Fruit fly (Drosophila melanogaster) whole organism, embryonic: ENCODE data around the gene CG10660.

Experiments
- BtbVII ChIP-seq: fragments of 200-800 bp; sonication (Bioruptor generic); optimal IDR thresholded peaks from 3 replicates; lab custom pipeline; 2017; ENCODE audit warnings: missing biosample characterization, mild to moderate bottlenecking, missing genetic modification characterization
- CG10147 ChIP-seq: fragments of 200-800 bp; sonication (Bioruptor generic); optimal IDR thresholded peaks from 2 replicates; lab custom pipeline; 2019; ENCODE audit warnings: missing biosample characterization, mild to moderate bottlenecking, missing genetic modification characterization, moderate library complexity
- CG10274 ChIP-seq: fragments of 200-800 bp; sonication (Bioruptor generic); optimal IDR thresholded peaks from 3 replicates; lab custom pipeline; 2017; ENCODE audit warnings: missing biosample characterization, mild to moderate bottlenecking, missing genetic modification characterization
- CG10366 ChIP-seq: fragments of 200-800 bp; sonication (Bioruptor generic); IDR thresholded peaks from 2 replicates; pipeline ENCODE4 v1.3.6; 2022; ENCODE audit warnings: missing biosample characterization, missing genetic modification characterization
- CG10654 ChIP-seq: fragments of 200-800 bp; sonication (Bioruptor generic); optimal IDR thresholded peaks from 2 replicates; lab custom pipeline; 2016; ENCODE audit warnings: missing biosample characterization, missing genetic modification characterization
- CG13424 ChIP-seq: fragments of 200-800 bp; sonication (Bioruptor generic); optimal IDR thresholded peaks from 2 replicates; lab custom pipeline; 2019; ENCODE audit warnings: missing biosample characterization, mild to moderate bottlenecking, missing genetic modification characterization, moderate library complexity
- CG14965 ChIP-seq: fragments of 200-800 bp; sonication (Bioruptor generic); optimal IDR thresholded peaks from 2 replicates; lab custom pipeline; 2016; ENCODE audit warnings: missing biosample characterization, missing genetic modification characterization, borderline replicate concordance
- CG15514 ChIP-seq: fragments of 200-800 bp; sonication (Bioruptor generic); optimal IDR thresholded peaks from 3 replicates; lab custom pipeline; 2017; ENCODE audit warnings: missing biosample characterization, missing genetic modification characterization, mild to moderate bottlenecking, moderate library complexity, missing genetic modification reagents
- CG16815 ChIP-seq: fragments of 200-800 bp; sonication (Bioruptor generic); optimal IDR thresholded peaks from 3 replicates; lab custom pipeline; 2017; ENCODE audit warnings: missing biosample characterization, mild to moderate bottlenecking, missing genetic modification characterization
- CG16863 ChIP-seq: fragments of 200-800 bp; sonication (Bioruptor generic); optimal IDR thresholded peaks from 3 replicates; lab custom pipeline; 2016; ENCODE audit warnings: missing biosample characterization, missing genetic modification characterization
- CG1792 ChIP-seq: fragments of 200-800 bp; sonication (Bioruptor generic); optimal IDR thresholded peaks from 2 replicates; lab custom pipeline; 2016; ENCODE audit warnings: missing biosample characterization, missing genetic modification characterization
- CG18476 ChIP-seq: fragments of 200-800 bp; sonication (Bioruptor generic); optimal IDR thresholded peaks from 2 replicates; lab custom pipeline; 2016; ENCODE audit warnings: missing biosample characterization, mild to moderate bottlenecking, missing genetic modification characterization
- CG18619 ChIP-seq: fragments of 200-800 bp; sonication (Bioruptor generic); optimal IDR thresholded peaks from 3 replicates; lab custom pipeline; 2017; ENCODE audit warnings: missing biosample characterization, mild to moderate bottlenecking, missing genetic modification characterization
- CG2129 ChIP-seq: fragments of 200-800 bp; sonication (Bioruptor generic); IDR thresholded peaks from 2 replicates; pipeline ENCODE4 v1.3.6; 2022; ENCODE audit warnings: missing biosample characterization, missing genetic modification characterization; ENCODE audit not compliant: partially characterized antibody
- CG3163 ChIP-seq: fragments of 200-800 bp; sonication (Bioruptor generic); optimal IDR thresholded peaks from 3 replicates; lab custom pipeline; 2016; ENCODE audit warnings: missing biosample characterization, missing genetic modification characterization
- CG4854 ChIP-seq: fragments of 200-800 bp; sonication (Bioruptor generic); optimal IDR thresholded peaks from 2 replicates; lab custom pipeline; 2016; ENCODE audit warnings: missing biosample characterization, missing genetic modification characterization, inconsistent platforms
- CG5953 ChIP-seq: fragments of 200-800 bp; sonication (Bioruptor generic); IDR thresholded peaks from 2 replicates; pipeline ENCODE4 v1.3.6; 2022; ENCODE audit warnings: missing biosample characterization, missing genetic modification characterization
- CG6689 ChIP-seq: fragments of 200-800 bp; sonication (Bioruptor generic); IDR thresholded peaks from 2 replicates; pipeline ENCODE4 v1.3.6; 2022; ENCODE audit warnings: missing biosample characterization, missing genetic modification characterization
- CG8359 ChIP-seq: fragments of 200-800 bp; sonication (Bioruptor generic); optimal IDR thresholded peaks from 2 replicates; lab custom pipeline; 2017; ENCODE audit warnings: missing biosample characterization, mild to moderate bottlenecking, missing genetic modification characterization, borderline replicate concordance
- CG8765 ChIP-seq: fragments of 200-800 bp; sonication (Bioruptor generic); IDR thresholded peaks from 2 replicates; pipeline ENCODE4 v1.3.6; 2022; ENCODE audit warnings: missing biosample characterization, missing genetic modification characterization
- Camta ChIP-seq: fragments of 200-800 bp; sonication (Bioruptor generic); optimal IDR thresholded peaks from 2 replicates; lab custom pipeline; 2016; ENCODE audit warnings: missing biosample characterization, missing genetic modification characterization
- Deaf1 ChIP-seq: fragments of 200-800 bp; optimal IDR thresholded peaks from 3 replicates; lab custom pipeline; 2019; ENCODE audit warnings: missing biosample characterization, mild to moderate bottlenecking, missing genetic modification characterization, moderate library complexity
- Drgx ChIP-seq: fragments of 200-800 bp; sonication (Bioruptor generic); IDR thresholded peaks from 2 replicates; pipeline ENCODE4 v1.3.6; 2022; ENCODE audit warnings: missing biosample characterization, missing genetic modification characterization
- ERR ChIP-seq: fragments of 200-800 bp; sonication (Bioruptor generic); optimal IDR thresholded peaks from 2 replicates; lab custom pipeline; 2016; ENCODE audit warnings: missing biosample characterization, missing genetic modification characterization
- Fer3 ChIP-seq: fragments of 200-800 bp; sonication (Bioruptor generic); optimal IDR thresholded peaks from 2 replicates; lab custom pipeline; 2018; ENCODE audit warnings: missing biosample characterization, mild to moderate bottlenecking, missing genetic modification characterization, moderate library complexity
- Gsc ChIP-seq: fragments of 200-800 bp; sonication (Bioruptor generic); IDR thresholded peaks from 2 replicates; pipeline ENCODE4 v1.3.6; 2022; ENCODE audit warnings: missing biosample characterization, missing genetic modification characterization
- H2.0 ChIP-seq: fragments of 200-800 bp; sonication (Bioruptor generic); IDR thresholded peaks from 2 replicates; pipeline ENCODE4 v1.3.6; 2022; ENCODE audit warnings: missing biosample characterization, missing genetic modification characterization
- Hr39 ChIP-seq: fragments of >200 bp; optimal IDR thresholded peaks from 2 replicates; lab custom pipeline; 2017
- Max ChIP-seq: fragments of 200-800 bp; sonication (Bioruptor generic); optimal IDR thresholded peaks from 2 replicates; lab custom pipeline; 2016; ENCODE audit warnings: missing biosample characterization, mild to moderate bottlenecking, missing genetic modification characterization
- Mes4 ChIP-seq: fragments of 200-800 bp; sonication (Bioruptor generic); optimal IDR thresholded peaks from 2 replicates; lab custom pipeline; 2016; ENCODE audit warnings: missing biosample characterization, missing genetic modification characterization
- Ravus ChIP-seq: fragments of 200-800 bp; sonication (Bioruptor generic); IDR thresholded peaks from 2 replicates; pipeline ENCODE4 v1.3.6; 2022; ENCODE audit warnings: missing biosample characterization, missing genetic modification characterization
- Rfx ChIP-seq: fragments of 200-800 bp; sonication (Bioruptor generic); IDR thresholded peaks from 2 replicates; pipeline ENCODE4 v1.3.6; 2022; ENCODE audit warnings: missing biosample characterization, missing genetic modification characterization
- Sry-β ChIP-seq: fragments of 200-800 bp; sonication (Bioruptor generic); optimal IDR thresholded peaks from 2 replicates; lab custom pipeline; 2018; ENCODE audit warnings: missing biosample characterization, mild to moderate bottlenecking, missing genetic modification characterization, moderate library complexity
- Tbp ChIP-seq: fragments of >200 bp; optimal IDR thresholded peaks from 2 replicates; lab custom pipeline; 2018; ENCODE audit warnings: missing biosample characterization, missing genetic modification characterization
- ase ChIP-seq: fragments of 200-800 bp; sonication (Bioruptor generic); IDR thresholded peaks from 3 replicates; pipeline ENCODE4 v1.3.6; 2022; ENCODE audit warnings: missing biosample characterization, missing genetic modification characterization
- cas ChIP-seq: fragments of 200-800 bp; sonication (Bioruptor generic); IDR thresholded peaks from 2 replicates; pipeline ENCODE4 v1.3.6; 2022; ENCODE audit warnings: missing biosample characterization, missing genetic modification characterization
- chinmo ChIP-seq: fragments of 200-800 bp; sonication (Bioruptor generic); IDR thresholded peaks from 4 replicates; pipeline ENCODE4 v1.3.6; 2022; ENCODE audit warnings: missing biosample characterization, missing genetic modification characterization; ENCODE audit not compliant: partially characterized antibody
- dmrt11E ChIP-seq: fragments of 200-800 bp; sonication (Bioruptor generic); optimal IDR thresholded peaks from 3 replicates; lab custom pipeline; 2018; ENCODE audit warnings: missing biosample characterization, mild to moderate bottlenecking, missing genetic modification characterization, moderate library complexity
- en ChIP-seq: fragments of 200-800 bp; sonication (Bioruptor generic); optimal IDR thresholded peaks from 2 replicates; lab custom pipeline; 2016; ENCODE audit warnings: missing biosample characterization, missing genetic modification characterization
- gem ChIP-seq: fragments of 200-800 bp; sonication (Bioruptor generic); optimal IDR thresholded peaks from 2 replicates; lab custom pipeline; 2019; ENCODE audit warnings: missing biosample characterization, mild to moderate bottlenecking, missing genetic modification characterization, moderate library complexity
- gsb-n ChIP-seq: fragments of 200-800 bp; sonication (Bioruptor generic); optimal IDR thresholded peaks from 3 replicates; lab custom pipeline; 2018; ENCODE audit warnings: missing biosample characterization, mild to moderate bottlenecking, missing genetic modification characterization
- kah ChIP-seq: fragments of 200-800 bp; sonication (Bioruptor generic); optimal IDR thresholded peaks from 2 replicates; lab custom pipeline; 2018; ENCODE audit warnings: missing biosample characterization, mild to moderate bottlenecking, missing genetic modification characterization
- lbe ChIP-seq: fragments of 200-800 bp; sonication (Bioruptor generic); optimal IDR thresholded peaks from 2 replicates; lab custom pipeline; 2016; ENCODE audit warnings: missing biosample characterization, mild to moderate bottlenecking, missing genetic modification characterization
- maf-S ChIP-seq: fragments of 200-800 bp; sonication (Bioruptor generic); optimal IDR thresholded peaks from 2 replicates; lab custom pipeline; 2016; ENCODE audit warnings: missing biosample characterization, missing genetic modification characterization
- nmo ChIP-seq: fragments of 200-800 bp; sonication (Bioruptor generic); optimal IDR thresholded peaks from 2 replicates; lab custom pipeline; 2018; ENCODE audit warnings: missing biosample characterization, mild to moderate bottlenecking, missing genetic modification characterization, moderate library complexity
- nom ChIP-seq: fragments of 200-800 bp; sonication (Bioruptor generic); optimal IDR thresholded peaks from 2 replicates; lab custom pipeline; 2017; ENCODE audit warnings: missing biosample characterization, missing genetic modification characterization, mild to moderate bottlenecking, moderate library complexity, missing genetic modification reagents
- p53 ChIP-seq: fragments of 200-800 bp; sonication (Bioruptor generic); optimal IDR thresholded peaks from 2 replicates; lab custom pipeline; 2016; ENCODE audit warnings: missing biosample characterization, missing genetic modification characterization
- pum ChIP-seq: fragments of 200-800 bp; sonication (Bioruptor generic); optimal IDR thresholded peaks from 2 replicates; lab custom pipeline; 2016; ENCODE audit warnings: missing biosample characterization, missing genetic modification characterization
- stc ChIP-seq: fragments of 200-800 bp; sonication (Bioruptor generic); IDR thresholded peaks from 2 replicates; pipeline ENCODE4 v1.3.6; 2022; ENCODE audit warnings: missing biosample characterization, missing genetic modification characterization
- tio ChIP-seq: fragments of 200-800 bp; sonication (Bioruptor generic); optimal IDR thresholded peaks from 2 replicates; lab custom pipeline; 2017; ENCODE audit warnings: missing biosample characterization, missing genetic modification characterization, inconsistent platforms

Gene CG10660

DNA sequence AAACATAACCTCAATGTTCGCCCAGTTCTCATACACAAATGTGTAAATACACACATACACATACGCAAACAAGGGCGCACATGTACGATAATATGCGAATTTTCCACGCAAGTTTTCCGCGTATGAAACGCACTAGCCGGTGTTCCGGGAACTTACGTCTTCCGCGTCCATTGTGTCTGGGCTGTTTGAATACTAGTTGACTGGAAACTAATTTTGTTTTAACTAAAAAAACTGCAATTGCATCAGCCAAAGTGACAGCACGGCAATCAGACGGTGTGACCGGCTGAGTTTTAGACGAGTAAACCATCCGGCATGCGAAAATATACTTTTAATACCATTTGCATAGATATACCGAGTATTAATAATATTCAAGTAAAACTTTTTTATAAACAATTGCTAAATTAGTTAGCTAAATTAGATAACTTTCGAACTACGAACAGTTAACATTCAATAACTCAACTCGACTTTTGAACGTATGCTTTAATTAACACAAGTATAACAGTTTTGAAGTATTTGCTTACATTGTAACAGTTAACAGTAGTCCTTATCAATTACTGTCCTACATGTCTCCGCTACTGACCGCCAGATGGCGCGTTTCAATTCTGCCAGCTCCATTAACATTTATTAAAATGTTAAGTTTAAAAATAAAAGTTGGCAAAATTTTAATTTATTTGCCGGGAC, 36.1 kb upstream of the CG10660 start, which contains the start of gene eIF2beta (continued):
- TF ChIP-seq CG15514: peak; percentile 55
- TF ChIP-seq CG16815: no peak
- TF ChIP-seq lbe: peak; percentile 73
- peak; percentile 25; the same call in 1 of the 2 replicates for TF ChIP-seq Rfx
- TF ChIP-seq Hr39 (lab: Kevin White, UChicago): no peak
- peak; percentile 41 for TF ChIP-seq CG18476 (GFP tag; lab: Kevin White, UChicago)
- no peak for TF ChIP-seq CG6689 (GFP tag; lab: Robert Waterston, UW)
- peak; percentile 98 for TF ChIP-seq CG14965

DNA sequence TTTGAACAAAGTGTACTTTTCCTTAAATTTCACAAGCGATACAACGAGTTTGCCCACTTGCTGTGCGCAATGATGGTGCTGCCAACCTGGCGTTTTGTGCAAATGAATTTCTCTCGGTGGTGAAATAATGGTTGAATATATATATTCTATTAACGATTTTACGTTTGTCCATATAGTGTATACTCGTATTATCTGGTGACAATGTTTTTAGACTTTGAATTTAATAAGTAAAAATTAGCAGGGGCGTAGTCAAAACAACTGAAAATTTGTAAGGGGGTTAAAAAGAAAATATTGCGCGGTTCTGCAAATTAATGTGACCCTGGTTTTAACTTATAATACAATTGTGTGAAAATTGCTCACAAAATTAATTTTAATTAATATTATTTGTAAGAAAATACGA, 33.5 kb upstream of the CG10660 start, which contains the start of the genes ver and Gcn5:
ver (plus strand) TSS at position 47 of the 400 bp plus-strand sequence.
Gcn5 (minus strand) TSS at position 74 of the 400 bp plus-strand sequence.
- peak; percentile 86 for TF ChIP-seq CG8765
- TF ChIP-seq ERR: no peak
- peak; percentile 92 for TF ChIP-seq Fer3
- peak; percentile 67 for TF ChIP-seq Deaf1 (tag; lab: Kevin White, UChicago)
- peak; percentile 71 for TF ChIP-seq kah (GFP tag; lab: Kevin White, UChicago)
- peak; percentile 36 for TF ChIP-seq Sry-β (GFP tag; lab: Kevin White, UChicago)
- TF ChIP-seq gem (tag; lab: Kevin White, UChicago): peak; percentile 95
- peak; percentile 79 for TF ChIP-seq CG16863 (GFP tag; lab: Kevin White, UChicago)
- peak; percentile 88 for TF ChIP-seq CG5953 (GFP tag; lab: Robert Waterston, UW)
- peak; percentile 7 for TF ChIP-seq en (GFP tag; lab: Kevin White, UChicago)
- peak; percentile 88 for TF ChIP-seq CG18619 (GFP tag; lab: Kevin White, UChicago)
- TF ChIP-seq Max (GFP tag; lab: Kevin White, UChicago): peak; percentile 90
- TF ChIP-seq Gsc (GFP tag; lab: Robert Waterston, UW): peak; percentile 72
- peak; percentile 77 for TF ChIP-seq cas (GFP tag; lab: Robert Waterston, UW)
- peak; percentile 80 for TF ChIP-seq CG4854 (GFP tag; lab: Kevin White, UChicago)
- TF ChIP-seq CG8359 (GFP tag; lab: Kevin White, UChicago): peak; percentile 60
- no peak for TF ChIP-seq chinmo (GFP tag; lab: Robert Waterston, UW)
- TF ChIP-seq Drgx (GFP tag; lab: Robert Waterston, UW): peak; percentile 96
- peak; percentile 81 for TF ChIP-seq maf-S (GFP tag; lab: Kevin White, UChicago)
- TF ChIP-seq H2.0: peak; percentile 93
- peak; percentile 93 for TF ChIP-seq stc (GFP tag; lab: Robert Waterston, UW)
- TF ChIP-seq BtbVII (GFP tag; lab: Kevin White, UChicago): peak; percentile 90
- peak; percentile 27 for TF ChIP-seq p53 (GFP tag; lab: Kevin White, UChicago)
- TF ChIP-seq CG1792 (GFP tag; lab: Kevin White, UChicago): peak; percentile 76
- TF ChIP-seq Mes4: peak; percentile 54
- peak; percentile 80 for TF ChIP-seq Camta (GFP tag; lab: Kevin White, UChicago)
- peak; percentile 85 for TF ChIP-seq CG10654
- TF ChIP-seq CG13424 (tag; lab: Kevin White, UChicago): peak; percentile 92
- peak; percentile 91 for TF ChIP-seq ase (GFP tag; lab: Robert Waterston, UW)
- TF ChIP-seq nmo (GFP tag; lab: Kevin White, UChicago): peak; percentile 94
- peak; percentile 92 for TF ChIP-seq nom (GFP tag; lab: Kevin White, UChicago)
- TF ChIP-seq CG10366: peak; percentile 95
- TF ChIP-seq tio (GFP tag; lab: Kevin White, UChicago): no peak
- TF ChIP-seq Ravus: peak; percentile 77
- TF ChIP-seq CG10147 (GFP tag; lab: Kevin White, UChicago): peak; percentile 90
- peak; percentile 51 for TF ChIP-seq CG3163 (GFP tag; lab: Kevin White, UChicago)
- peak; percentile 75 for TF ChIP-seq CG10274 (GFP tag; lab: Kevin White, UChicago)
- peak; percentile 84 for TF ChIP-seq dmrt11E
- no peak for TF ChIP-seq gsb-n
- no peak for TF ChIP-seq CG2129 (GFP tag; lab: Robert Waterston, UW)
- TF ChIP-seq pum (GFP tag; lab: Kevin White, UChicago): peak; percentile 85
- TF ChIP-seq Tbp (GFP tag; lab: Kevin White, UChicago): no peak
